Fruit fly (Drosophila melanogaster): ENCODE data around the gene Ddx1.

The Ddx1 gene

DNA sequence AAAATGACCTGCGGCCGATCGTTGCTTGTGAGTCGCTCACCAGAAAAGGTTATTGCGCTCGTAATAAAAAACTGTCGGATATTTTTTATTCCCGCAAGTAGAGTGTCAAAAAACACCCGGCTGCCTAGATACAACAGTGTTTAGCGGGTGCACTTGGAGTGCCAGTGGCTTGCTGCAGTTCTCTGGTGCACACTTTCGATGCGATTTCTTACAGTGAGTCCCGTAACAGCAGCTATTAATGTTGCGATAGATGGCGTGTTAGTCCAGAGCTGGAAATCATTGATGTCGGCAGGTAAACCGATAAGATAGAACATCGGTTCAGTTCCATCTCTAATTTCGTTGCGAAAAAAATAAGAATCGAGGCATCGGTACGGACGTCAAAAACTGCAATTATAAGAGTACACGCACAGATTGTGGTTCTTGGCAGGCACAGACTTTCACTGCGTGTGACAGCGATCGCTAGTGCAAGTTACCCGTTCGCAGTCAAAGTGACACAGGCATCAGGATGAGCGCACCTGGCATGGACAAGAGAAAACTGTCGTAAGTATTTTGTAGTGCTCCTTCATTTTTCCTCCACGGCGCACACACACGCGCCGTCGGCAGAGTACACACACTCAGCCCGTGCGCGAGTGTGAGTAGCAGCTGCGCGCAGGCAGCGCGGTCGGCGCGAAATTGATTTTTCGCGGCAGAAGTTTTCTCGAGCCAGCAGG lies 4.2 kb downstream of the Ddx1 start, which contains the start of gene Csp (continued):
- TF ChIP-seq CG15479 (GFP tag; optimal IDR thresholded peaks at IDR 0.05) (peak; percentile 79), CG32532 (GFP tag; IDR thresholded peaks at IDR 0.05) (peak; percentile 45; the same call in 1 of the 2 replicates), pros (GFP tag; optimal IDR thresholded peaks at IDR 0.05) (peak; percentile 86), sr (GFP tag; IDR thresholded peaks at IDR 0.05) (no peak), Optix (GFP tag; IDR thresholded peaks at IDR 0.05) (no peak), B-H1 (GFP tag; IDR thresholded peaks at IDR 0.05) (no peak), Rx (GFP tag; IDR thresholded peaks at IDR 0.05) (no peak), zf30C (GFP tag; optimal IDR thresholded peaks at IDR 0.05) (peak; percentile 91), HmgZ (tag; optimal IDR thresholded peaks at IDR 0.05) (peak; percentile 27), CG3838 (GFP tag; optimal IDR thresholded peaks at IDR 0.05) (no peak), sob (GFP tag; IDR thresholded peaks at IDR 0.05) (no peak), CG14050 (GFP tag; IDR thresholded peaks at IDR 0.05) (no peak), Max (GFP tag; optimal IDR thresholded peaks at IDR 0.05) (no peak), CG10959 (GFP tag; IDR thresholded peaks at IDR 0.05) (no peak), CG9215 (GFP tag; IDR thresholded peaks at IDR 0.05) (peak; percentile 40; the same call in 1 of the 2 replicates), cad (GFP tag; optimal IDR thresholded peaks at IDR 0.05) (no peak), tna (GFP tag; IDR thresholded peaks at IDR 0.05; ENCODE audit: partially characterized antibody) (peak; percentile 35; the same call in 1 of the 2 replicates), Ets65A (GFP tag) (peak; percentile 18), crol (GFP tag; IDR thresholded peaks at IDR 0.05) (peak; percentile 26; the same call in 1 of the 2 replicates), CG14860 (GFP tag; IDR thresholded peaks at IDR 0.05; ENCODE audit: partially characterized antibody) (peak; percentile 31; the same call in 1 of the 3 replicates), amos (GFP tag; IDR thresholded peaks at IDR 0.05; ENCODE audit: partially characterized antibody) (peak; percentile 68), Opbp (GFP tag; IDR thresholded peaks at IDR 0.05; ENCODE audit: partially characterized antibody) (peak; percentile 64), CG9609 (GFP tag; optimal IDR thresholded peaks at IDR 0.05) (no peak), Meics (GFP tag; optimal IDR thresholded peaks at IDR 0.05) (peak; percentile 9), CG17385 (GFP tag; optimal IDR thresholded peaks at IDR 0.05) (peak; percentile 9), Fer3 (tag; optimal IDR thresholded peaks at IDR 0.05) (no peak), lmd (GFP tag; IDR thresholded peaks at IDR 0.05) (no peak), CG10321 (GFP tag; IDR thresholded peaks at IDR 0.05) (no peak), CG33213 (GFP tag; optimal IDR thresholded peaks at IDR 0.05) (peak; percentile 6), CG8478 (optimal IDR thresholded peaks at IDR 0.05) (no peak), Mes4 (GFP tag; optimal IDR thresholded peaks at IDR 0.05) (peak; percentile 37), CG7357 (GFP tag; IDR thresholded peaks at IDR 0.05) (no peak), H2.0 (GFP tag; IDR thresholded peaks at IDR 0.05) (peak; percentile 11; the same call in 1 of the 2 replicates), CG12744 (GFP tag; optimal IDR thresholded peaks at IDR 0.05) (no peak), CG8290 (GFP tag; optimal IDR thresholded peaks at IDR 0.05) (peak; percentile 67), CG8290 (tag; optimal IDR thresholded peaks at IDR 0.05) (peak; percentile 40 to 65), MBD-R2 (GFP tag; IDR thresholded peaks at IDR 0.05) (peak; percentile 42), CG11560 (tag; IDR thresholded peaks at IDR 0.05) (no peak), CG2712 (tag; optimal IDR thresholded peaks at IDR 0.05) (no peak), CG11456 (GFP tag; IDR thresholded peaks at IDR 0.05) (peak; percentile 56; the same call in 1 of the 3 replicates), CG17802 (tag; optimal IDR thresholded peaks at IDR 0.05) (peak; percentile 46), Lhr (GFP tag; optimal IDR thresholded peaks at IDR 0.05) (peak; percentile 10), gt (GFP tag; IDR thresholded peaks at IDR 0.05) (no peak), cato (GFP tag; optimal IDR thresholded peaks at IDR 0.05; ENCODE audit: borderline replicate concordance) (no peak), NC2β (GFP tag; optimal IDR thresholded peaks at IDR 0.05) (peak; percentile 34), CG30403 (GFP tag; optimal IDR thresholded peaks at IDR 0.05) (peak; percentile 12), wor (GFP tag; IDR thresholded peaks at IDR 0.05) (no peak), ewg (GFP tag; optimal IDR thresholded peaks at IDR 0.05) (peak; percentile 84), CG12104 (GFP tag; optimal IDR thresholded peaks at IDR 0.05) (no peak), CG4707 (GFP tag; optimal IDR thresholded peaks at IDR 0.05) (peak; percentile 4), dpn (GFP tag; optimal IDR thresholded peaks at IDR 0.05) (peak in 1 of 2 experiments; percentile 8)
